Worm (Caenorhabditis elegans): ENCODE measurements around the gene M176.4.

ce11 chrII:9438853-9439252, 20.7 kb downstream of the M176.4 start:
- TF ChIP-seq ama-1 (optimal IDR thresholded peaks at IDR 0.05), result no peak
- no peak for TF ChIP-seq ztf-4 (tag; optimal IDR thresholded peaks at IDR 0.05)
- TF ChIP-seq nhr-77 (tag; optimal IDR thresholded peaks at IDR 0.05), result no peak
- TF ChIP-seq nhr-76 (tag; optimal IDR thresholded peaks at IDR 0.05), result no peak
- no peak for TF ChIP-seq eor-1 (tag; optimal IDR thresholded peaks at IDR 0.05)
- TF ChIP-seq R02D3.7 (tag; optimal IDR thresholded peaks at IDR 0.05), result no peak
- no peak for TF ChIP-seq unc-39 (tag; optimal IDR thresholded peaks at IDR 0.05)
- no peak for TF ChIP-seq unc-62 (GFP tag; optimal IDR thresholded peaks at IDR 0.05)
- no peak for TF ChIP-seq jun-1 (tag; optimal IDR thresholded peaks at IDR 0.05)
- TF ChIP-seq fkh-10 (GFP tag; optimal IDR thresholded peaks at IDR 0.05), result no peak
- no peak for TF ChIP-seq tbx-2 (tag; optimal IDR thresholded peaks at IDR 0.05)
- no peak for TF ChIP-seq mdl-1 (tag; optimal IDR thresholded peaks at IDR 0.05)

All from whole organism, L3 larva.